Worm (Caenorhabditis elegans) whole organism, L1 larva: ENCODE measurements around the gene C01G5.7.

Experiments
- alr-1 ChIP-seq: fragments of 200-800 bp; sonication (Bioruptor generic); optimal IDR thresholded peaks from 2 replicates; lab custom pipeline; 2018; ENCODE audit warnings: borderline replicate concordance, mild to moderate bottlenecking, missing genetic modification characterization, missing compliant biosample characterization
- efl-1 ChIP-seq, 4 experiments: fragments of 150-350 bp; optimal IDR thresholded peaks in 3 of 4; peaks in 1 of 4; 1 replicate in 1 of 4; 2 replicates in 3 of 4; lab custom pipeline; 2014; ENCODE audit warnings: missing biosample characterization in 2 of 4, missing genetic modification characterization in 2 of 4, missing genetic modification reagents in 2 of 4
- elt-2 ChIP-seq: sonication (generic microtip); optimal IDR thresholded peaks from 2 replicates; lab custom pipeline; 2016; ENCODE audit warnings: missing genetic modification characterization, mild to moderate bottlenecking, inconsistent platforms, missing compliant biosample characterization, missing genetic modification reagents
- fkh-10 ChIP-seq: sonication (generic microtip); optimal IDR thresholded peaks from 2 replicates; lab custom pipeline; 2017; ENCODE audit warnings: missing biosample characterization, missing genetic modification reagents, missing genetic modification characterization
- nhr-11 ChIP-seq: fragments of 150-350 bp; optimal IDR thresholded peaks from 2 replicates; lab custom pipeline; 2014; ENCODE audit warnings: missing biosample characterization, missing genetic modification characterization
- nhr-12 ChIP-seq: sonication (generic microtip); optimal IDR thresholded peaks from 2 replicates; lab custom pipeline; 2017; ENCODE audit warnings: missing biosample characterization, missing genetic modification characterization
- unc-130 ChIP-seq: fragments of 150-350 bp; optimal IDR thresholded peaks from 2 replicates; lab custom pipeline; 2017; ENCODE audit warnings: missing biosample characterization, missing genetic modification characterization, inconsistent platforms
- unc-62 ChIP-seq: fragments of 150-350 bp; optimal IDR thresholded peaks from 2 replicates; lab custom pipeline; 2014; ENCODE audit warnings: missing biosample characterization, missing genetic modification reagents, missing genetic modification characterization

DNA sequence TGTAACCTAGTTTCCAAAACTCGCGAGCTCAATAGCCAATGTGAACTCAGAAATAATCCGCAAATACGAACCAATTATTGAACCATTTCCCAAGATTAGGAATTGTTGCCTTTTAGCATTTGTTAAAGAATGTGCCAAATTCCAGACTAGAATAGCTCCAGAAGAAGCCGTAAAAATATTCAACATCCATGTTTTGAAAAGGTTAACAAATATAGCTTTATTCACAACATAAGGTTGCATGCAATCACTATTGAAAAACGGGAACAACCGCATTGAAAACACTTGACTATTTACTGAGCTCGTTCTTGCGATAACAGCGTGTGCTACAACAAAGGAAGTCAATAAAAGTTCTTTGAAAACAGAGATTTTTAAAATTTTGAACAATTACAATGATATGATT is 8.6 kb downstream of the C01G5.7 start:
- no peak for TF ChIP-seq unc-130 (tag; lab: Kevin White, UChicago)
- no peak for TF ChIP-seq nhr-11
- no peak for TF ChIP-seq fkh-10 (GFP tag; lab: Kevin White, UChicago)
- TF ChIP-seq alr-1, result no peak
- TF ChIP-seq elt-2 (tag; lab: Kevin White, UChicago), result no peak
- no peak for TF ChIP-seq unc-62
- TF ChIP-seq efl-1 (optimal IDR thresholded peaks at IDR 0.05; lab: Kevin White, UChicago), result no peak
- no peak for TF ChIP-seq efl-1 (GFP tag; optimal IDR thresholded peaks at IDR 0.05 in 1 of 2; lab: Kevin White, UChicago)
- TF ChIP-seq nhr-12 (tag; lab: Kevin White, UChicago), result no peak
